Worm (Caenorhabditis elegans) whole organism, young adult: ENCODE results near the gene nhr-134.

ENCODE experiments used
- F37B4.10 ChIP-seq: fragments of 200-800 bp; sonication (Bioruptor generic); IDR thresholded peaks from 2 replicates; pipeline ENCODE4 v1.3.6; 2022; ENCODE audit warnings: missing genetic modification characterization, missing compliant biosample characterization
- F49E8.2 ChIP-seq: sonication (generic microtip); optimal IDR thresholded peaks from 3 replicates; lab custom pipeline; 2017; ENCODE audit warnings: missing genetic modification characterization, mild to moderate bottlenecking, missing compliant biosample characterization, antibody characterized with exemption, moderate library complexity; ENCODE audit not compliant: insufficient read depth
- ZK185.1 ChIP-seq: sonication (generic microtip); optimal IDR thresholded peaks from 2 replicates; lab custom pipeline; 2016; ENCODE audit warnings: mild to moderate bottlenecking, missing genetic modification characterization, missing compliant biosample characterization; ENCODE audit not compliant: poor library complexity, severe bottlenecking
- ama-1 ChIP-seq, 3 experiments: fragments of 150-350 bp in 1 of 3; sonication (generic microtip) in 2 of 3; optimal IDR thresholded peaks; 2 replicates each; lab custom pipeline; 2014 to 2018; ENCODE audit warnings: missing biosample characterization in 2 of 3, missing genetic modification characterization in 2 of 3, missing genetic modification reagents in 2 of 3
- aptf-3 ChIP-seq: fragments of 200-800 bp; sonication (Bioruptor generic); IDR thresholded peaks from 2 replicates; pipeline ENCODE4 v1.3.6; 2022; ENCODE audit warnings: missing genetic modification characterization, missing compliant biosample characterization
- attf-5 ChIP-seq: fragments of 200-800 bp; sonication (Bioruptor generic); optimal IDR thresholded peaks from 2 replicates; lab custom pipeline; 2018; ENCODE audit warnings: mild to moderate bottlenecking, missing genetic modification characterization, missing compliant biosample characterization
- attf-6 ChIP-seq: fragments of 200-800 bp; sonication (Bioruptor generic); IDR thresholded peaks from 2 replicates; pipeline ENCODE4 v1.3.6; 2022; ENCODE audit warnings: missing genetic modification reagents, missing genetic modification characterization, missing compliant biosample characterization
- cebp-1 ChIP-seq, 2 experiments: fragments of 200-800 bp in 1 of 2; sonication (Bioruptor generic) in 1 of 2; sonication (generic microtip) in 1 of 2; IDR thresholded peaks in 1 of 2; optimal IDR thresholded peaks in 1 of 2; 2 replicates each; pipeline versions ENCODE4 v1.3.6 to Lab custom; 2017 to 2022; ENCODE audit warnings: missing compliant biosample characterization in 2 of 2, missing genetic modification characterization in 2 of 2, mild to moderate bottlenecking in 1 of 2, missing genetic modification reagents in 1 of 2, moderate library complexity in 1 of 2
- cebp-2 ChIP-seq: fragments of 200-800 bp; sonication (Bioruptor generic); IDR thresholded peaks from 2 replicates; pipeline ENCODE4 v1.3.6; 2022; ENCODE audit warnings: missing genetic modification characterization, missing compliant biosample characterization
- ceh-58 ChIP-seq: fragments of 200-800 bp; sonication (Bioruptor generic); IDR thresholded peaks from 2 replicates; pipeline ENCODE4 v1.3.6; 2022; ENCODE audit warnings: missing genetic modification characterization, missing compliant biosample characterization
- dpff-1 ChIP-seq: sonication (generic microtip); optimal IDR thresholded peaks from 2 replicates; lab custom pipeline; 2017; ENCODE audit warnings: mild to moderate bottlenecking, missing genetic modification characterization, missing compliant biosample characterization
- egl-18 ChIP-seq: fragments of 200-800 bp; sonication (Bioruptor generic); IDR thresholded peaks from 2 replicates; pipeline ENCODE4 v1.3.6; 2022; ENCODE audit warnings: missing genetic modification reagents, missing genetic modification characterization, missing compliant biosample characterization
- egl-44 ChIP-seq: fragments of 200-800 bp; sonication (Bioruptor generic); IDR thresholded peaks from 2 replicates; pipeline ENCODE4 v1.3.6; 2022; ENCODE audit warnings: missing genetic modification reagents, missing genetic modification characterization, missing compliant biosample characterization
- him-1 ChIP-seq: sonication (generic microtip); optimal IDR thresholded peaks from 2 replicates; lab custom pipeline; 2016; ENCODE audit warnings: missing genotype, missing genetic modification reagents, missing genetic modification characterization, missing compliant biosample characterization
- hmg-1.2 ChIP-seq: fragments of 200-800 bp; sonication (Bioruptor generic); IDR thresholded peaks from 2 replicates; pipeline ENCODE4 v1.3.6; 2022; ENCODE audit warnings: missing genetic modification reagents, missing genetic modification characterization, missing compliant biosample characterization
- hsf-1 ChIP-seq: fragments of 200-800 bp; sonication (Bioruptor generic); IDR thresholded peaks from 2 replicates; pipeline ENCODE4 v1.3.6; 2022; ENCODE audit warnings: missing genetic modification reagents, missing genetic modification characterization, missing compliant biosample characterization
- lir-1 ChIP-seq: fragments of 200-800 bp; sonication (Bioruptor generic); conservative IDR thresholded peaks from 2 replicates; pipeline ENCODE4 v1.3.6; 2022; ENCODE audit warnings: missing genetic modification reagents, missing genetic modification characterization, missing compliant biosample characterization
- madf-10 ChIP-seq: sonication (generic microtip); optimal IDR thresholded peaks from 2 replicates; lab custom pipeline; 2016; ENCODE audit warnings: mild to moderate bottlenecking, missing genetic modification characterization, missing compliant biosample characterization
- madf-3 ChIP-seq: fragments of 200-800 bp; sonication (Bioruptor generic); IDR thresholded peaks from 2 replicates; pipeline ENCODE4 v1.3.6; 2022; ENCODE audit warnings: missing genetic modification reagents, missing genetic modification characterization, missing compliant biosample characterization
- mcd-1 ChIP-seq: fragments of 200-800 bp; sonication (Bioruptor generic); IDR thresholded peaks from 2 replicates; pipeline ENCODE4 v1.3.6; 2022; ENCODE audit warnings: missing genetic modification reagents, missing genetic modification characterization, missing compliant biosample characterization
- nfyb-1 ChIP-seq: fragments of 200-800 bp; sonication (Bioruptor generic); IDR thresholded peaks from 2 replicates; pipeline ENCODE4 v1.3.6; 2022; ENCODE audit warnings: missing genetic modification reagents, missing genetic modification characterization, missing compliant biosample characterization
- nhr-120 ChIP-seq: fragments of 200-800 bp; sonication (Bioruptor generic); IDR thresholded peaks from 2 replicates; pipeline ENCODE4 v1.3.6; 2022; ENCODE audit warnings: missing genetic modification characterization, missing compliant biosample characterization
- nhr-80 ChIP-seq: sonication (generic microtip); optimal IDR thresholded peaks from 2 replicates; lab custom pipeline; 2016; ENCODE audit warnings: missing genetic modification characterization, missing compliant biosample characterization
- rcor-1 ChIP-seq: fragments of 200-800 bp; sonication (Bioruptor generic); IDR thresholded peaks from 2 replicates; pipeline ENCODE4 v1.3.6; 2022; ENCODE audit warnings: missing genetic modification reagents, missing genetic modification characterization, missing compliant biosample characterization
- tlf-1 ChIP-seq: fragments of 200-800 bp; sonication (Bioruptor generic); optimal IDR thresholded peaks from 2 replicates; lab custom pipeline; 2018; ENCODE audit warnings: mild to moderate bottlenecking, missing genetic modification characterization, missing compliant biosample characterization
- xnd-1 ChIP-seq: sonication (generic microtip); optimal IDR thresholded peaks from 2 replicates; lab custom pipeline; 2016; ENCODE audit warnings: missing genotype, missing genetic modification reagents, missing genetic modification characterization, missing compliant biosample characterization
- zfh-2 ChIP-seq: fragments of 200-800 bp; sonication (Bioruptor generic); conservative IDR thresholded peaks from 2 replicates; pipeline ENCODE4 v1.3.6; 2022; ENCODE audit warnings: missing genetic modification reagents, missing genetic modification characterization, missing compliant biosample characterization
- zim-3 ChIP-seq: sonication (generic microtip); optimal IDR thresholded peaks from 2 replicates; lab custom pipeline; 2017; ENCODE audit warnings: mild to moderate bottlenecking, missing genetic modification characterization, moderate library complexity, missing compliant biosample characterization
- ztf-26 ChIP-seq: sonication (generic microtip); optimal IDR thresholded peaks from 2 replicates; lab custom pipeline; 2017; ENCODE audit warnings: missing genetic modification characterization, missing compliant biosample characterization

The nhr-134 gene

DNA sequence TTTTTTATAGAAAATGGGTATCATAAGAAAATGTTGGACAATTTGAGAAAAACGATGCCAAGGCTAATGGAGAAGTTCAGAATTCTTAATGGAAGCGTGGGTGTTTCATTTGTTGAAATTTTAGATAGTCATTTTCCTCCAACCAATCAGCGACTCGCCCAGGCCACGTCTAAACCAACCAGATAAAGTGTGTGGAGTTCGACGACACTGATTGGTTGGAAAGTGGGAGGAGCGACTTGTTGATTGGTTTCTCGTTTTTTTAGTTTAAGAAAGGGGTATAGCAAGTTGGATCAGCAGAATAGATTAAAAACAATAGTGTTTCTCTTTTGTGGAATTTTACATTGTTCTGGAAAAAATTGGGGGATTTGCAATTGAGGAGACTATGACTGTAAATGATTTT lies 23.5 kb upstream of the nhr-134 start:
- TF ChIP-seq ceh-58 (GFP tag; lab: Robert Waterston, UW) (no peak), nfyb-1 (GFP tag; lab: Robert Waterston, UW) (0 out of 2 replicates have a peak, but pooled peaks have one; percentile 34)

DNA sequence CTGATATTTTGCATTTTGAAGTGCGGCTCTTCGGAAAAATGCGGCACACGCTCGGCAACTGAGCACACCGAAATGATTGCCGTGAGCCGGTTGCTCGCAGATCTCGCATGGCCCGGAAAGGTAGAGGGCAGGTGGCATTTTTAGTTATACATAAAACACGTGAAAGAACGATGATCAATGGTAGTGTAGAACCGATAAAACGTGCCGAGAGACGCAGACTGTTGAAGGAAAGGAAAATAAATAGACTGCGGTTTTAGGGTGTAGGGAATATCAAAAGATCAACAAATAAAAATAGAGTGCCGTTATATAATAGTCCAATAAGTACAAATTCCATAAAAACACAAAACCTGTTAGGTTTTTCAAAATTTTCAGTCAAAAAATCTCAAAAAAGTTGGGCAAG lies 19.1 kb upstream of the nhr-134 start, which contains the start of gene nhr-133:
Gene nhr-133, minus strand, starts transcription at position 183 of the 400 bp plus-strand sequence.
- peak; percentile 47; the same call in 1 of the 2 replicates for TF ChIP-seq zfh-2 (GFP tag; lab: Robert Waterston, UW)
- TF ChIP-seq madf-3 (GFP tag; lab: Robert Waterston, UW): no peak
- no peak for TF ChIP-seq zim-3 (tag; lab: Kevin White, UChicago)
- TF ChIP-seq nhr-80 (tag; lab: Kevin White, UChicago): peak; percentile 16
- peak; percentile 43; the same call in 1 of the 2 replicates for TF ChIP-seq hmg-1.2 (GFP tag; lab: Robert Waterston, UW)

DNA sequence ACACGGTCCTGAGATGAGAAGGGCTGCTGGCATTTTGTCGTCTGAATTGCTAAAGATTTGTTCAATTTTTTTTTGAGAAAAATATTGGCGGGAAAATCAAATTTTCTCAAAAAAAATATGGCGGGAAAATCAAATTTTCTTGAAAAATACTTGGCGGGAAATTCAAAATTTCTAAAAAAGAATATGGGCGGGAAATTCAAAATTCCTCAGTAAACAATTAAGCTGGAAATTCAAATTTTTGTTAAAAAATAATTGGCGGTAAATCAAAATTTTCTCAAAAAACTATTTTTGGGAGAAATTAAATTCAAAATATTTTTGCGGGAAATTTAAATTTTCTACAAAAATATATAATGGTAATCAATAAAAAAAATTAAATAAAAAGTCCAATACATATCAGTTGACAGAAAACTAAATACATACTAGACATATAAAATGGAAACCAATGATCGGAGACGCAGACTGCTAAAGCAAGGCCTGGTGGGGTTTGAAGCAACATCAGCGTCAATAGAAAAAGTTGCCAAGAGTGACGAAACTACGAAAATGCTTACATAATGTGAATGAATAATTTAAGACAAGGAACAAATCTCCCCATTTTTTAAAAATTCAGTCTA lies 16.5 kb upstream of the nhr-134 start, which contains the start of gene nhr-184:
Gene nhr-184, minus strand, starts transcription at position 51 of the 611 bp plus-strand sequence.
- TF ChIP-seq him-1 (tag; lab: Kevin White, UChicago) (no peak), F49E8.2 (tag; lab: Kevin White, UChicago) (no peak), cebp-1 (GFP tag; IDR thresholded peaks at IDR 0.05; lab: Robert Waterston, UW) (no peak), cebp-1 (tag; optimal IDR thresholded peaks at IDR 0.05; lab: Kevin White, UChicago) (peak; percentile 52), ZK185.1 (no peak), hsf-1 (GFP tag; lab: Robert Waterston, UW) (no peak), hmg-1.2 (GFP tag; lab: Robert Waterston, UW) (peak; percentile 36; the same call in 1 of the 2 replicates), xnd-1 (tag; lab: Kevin White, UChicago) (no peak), ama-1 (optimal IDR thresholded peaks at IDR 0.05; lab: Kevin White, UChicago) (no peak), ama-1 (GFP tag; optimal IDR thresholded peaks at IDR 0.05; lab: Kevin White, UChicago) (no peak), attf-5 (GFP tag; lab: Kevin White, UChicago) (peak; percentile 8), aptf-3 (GFP tag; lab: Robert Waterston, UW) (no peak), cebp-2 (GFP tag; lab: Robert Waterston, UW) (no peak), egl-44 (no peak), ztf-26 (tag; lab: Kevin White, UChicago) (no peak), nhr-80 (tag; lab: Kevin White, UChicago) (peak; percentile 7), attf-6 (GFP tag; lab: Robert Waterston, UW) (no peak), lir-1 (GFP tag; lab: Robert Waterston, UW) (no peak), nhr-120 (GFP tag; lab: Robert Waterston, UW) (no peak)
- TF ChIP-seq, all 124 proteins: peak for 4

DNA sequence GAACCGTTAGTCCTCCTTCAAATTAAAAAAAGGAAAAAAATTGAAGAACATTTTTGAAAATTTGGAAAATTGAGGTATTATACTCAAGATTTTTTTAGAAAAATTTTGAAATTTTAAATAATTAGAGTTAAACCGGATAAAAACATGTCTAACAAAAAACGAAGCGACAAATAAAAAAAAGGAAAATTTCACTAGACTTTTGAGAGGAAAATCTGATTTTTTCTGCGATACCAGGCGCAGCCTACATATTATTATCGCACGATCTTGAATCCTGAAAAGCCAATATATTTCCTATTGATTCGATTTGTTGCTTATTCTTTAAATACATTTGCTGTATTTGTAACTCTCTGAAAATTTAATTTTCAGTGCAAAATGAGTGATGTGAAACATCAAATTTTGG lies 15.7 kb upstream of the nhr-134 start, which contains the start of gene nstp-8:
Gene nstp-8, plus strand, starts transcription at position 301 of the 400 bp plus-strand sequence.
- TF ChIP-seq dpff-1 (tag; lab: Kevin White, UChicago): no peak
- TF ChIP-seq mcd-1 (GFP tag; lab: Robert Waterston, UW): no peak
- TF ChIP-seq madf-10 (tag; lab: Kevin White, UChicago): no peak
- no peak for TF ChIP-seq F37B4.10 (GFP tag; lab: Robert Waterston, UW)

DNA sequence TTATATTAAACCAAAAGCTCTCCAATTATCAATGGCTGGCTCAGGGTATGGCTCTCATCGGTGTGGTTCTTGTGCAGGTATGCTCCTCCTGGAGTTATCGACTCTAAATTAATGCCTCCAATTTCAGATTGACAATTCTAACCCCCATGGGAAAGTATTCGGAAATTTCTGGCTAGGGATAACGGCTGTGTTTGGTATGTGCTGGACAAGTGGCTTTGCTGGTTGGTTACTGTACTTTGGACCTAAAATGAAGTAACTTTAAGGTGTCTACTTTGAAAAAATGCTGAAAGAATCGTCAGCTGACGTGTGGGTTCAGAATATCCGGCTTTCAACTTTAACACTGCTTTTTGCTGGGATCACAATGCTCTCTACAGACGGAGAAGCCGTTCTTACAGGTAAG lies 14.1 kb upstream of the nhr-134 start:
- TF ChIP-seq egl-18 (GFP tag; lab: Robert Waterston, UW): no peak
- TF ChIP-seq rcor-1: no peak
- TF ChIP-seq tlf-1 (GFP tag; lab: Kevin White, UChicago): no peak
